Worm (Caenorhabditis elegans) whole organism, midembryonic: ENCODE data around the gene rpn-7.

Experiments
- flt-1 ChIP-seq: fragments of 200-800 bp; sonication (Bioruptor generic); IDR thresholded peaks from 2 replicates; pipeline ENCODE4 v1.3.6; 2022; ENCODE audit warnings: missing genetic modification characterization, missing compliant biosample characterization
- med-1 ChIP-seq: sonication (generic microtip); optimal IDR thresholded peaks from 2 replicates; lab custom pipeline; 2017; ENCODE audit warnings: missing genetic modification characterization, mild to moderate bottlenecking, missing compliant biosample characterization, antibody characterized with exemption, missing genetic modification reagents; ENCODE audit not compliant: insufficient read depth
- ref-1 ChIP-seq: fragments of 200-800 bp; sonication (Bioruptor generic); conservative IDR thresholded peaks from 2 replicates; pipeline ENCODE4 v1.3.6; 2022; ENCODE audit warnings: missing genetic modification reagents, missing genetic modification characterization, missing compliant biosample characterization

DNA sequence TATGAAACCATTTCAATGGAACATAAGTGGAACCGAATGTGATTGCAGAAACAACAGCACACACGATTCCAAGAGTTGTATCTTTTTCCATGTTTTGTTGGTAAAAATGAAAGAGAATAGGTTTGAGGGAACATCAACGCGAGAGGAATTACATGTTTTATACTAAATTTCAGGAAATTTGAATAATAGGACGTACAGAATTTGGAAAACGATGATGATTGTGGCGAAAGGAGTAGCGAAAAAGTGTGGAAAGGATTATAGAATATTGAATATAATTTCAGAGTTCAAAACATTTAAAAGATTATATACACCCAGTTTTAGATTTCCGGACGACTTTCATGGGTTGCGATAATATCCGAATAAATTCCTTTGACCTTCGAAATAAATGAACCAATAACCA is 7.5 kb upstream of the rpn-7 start, which contains the start of gene F49C12.6:
- TF ChIP-seq flt-1 (GFP tag; lab: Robert Waterston, UW) (no peak), ref-1 (GFP tag; lab: Robert Waterston, UW) (no peak), med-1 (GFP tag; lab: Kevin White, UChicago) (no peak)
